Worm (Caenorhabditis elegans) whole organism, late embryonic: Measurements from ENCODE around the gene oma-2.
A peak's percentile ranks its signal among the peaks of the same experiment; 100 is the strongest.

Source experiments
- F13H6.1 ChIP-seq: sonication (generic microtip); optimal IDR thresholded peaks from 2 replicates; lab custom pipeline; 2016; ENCODE audit warnings: missing genetic modification characterization, missing compliant biosample characterization
- K09A11.1 ChIP-seq: sonication (generic microtip); optimal IDR thresholded peaks from 2 replicates; lab custom pipeline; 2017; ENCODE audit warnings: antibody characterized with exemption, mild to moderate bottlenecking, missing genetic modification characterization, missing compliant biosample characterization; ENCODE audit not compliant: insufficient read depth
- T23F11.4 ChIP-seq: fragments of 200-800 bp; sonication (Bioruptor generic); optimal IDR thresholded peaks from 2 replicates; lab custom pipeline; 2018; ENCODE audit warnings: mild to moderate bottlenecking, missing genetic modification characterization, missing compliant biosample characterization
- Y22D7AL.16 ChIP-seq: sonication (generic microtip); optimal IDR thresholded peaks from 2 replicates; lab custom pipeline; 2016; ENCODE audit warnings: missing genetic modification characterization, missing compliant biosample characterization
- ama-1 ChIP-seq: fragments of 150-350 bp; optimal IDR thresholded peaks from 2 replicates; lab custom pipeline; 2014
- ceh-18 ChIP-seq: sonication (generic microtip); optimal IDR thresholded peaks from 2 replicates; lab custom pipeline; 2016; ENCODE audit warnings: missing genetic modification characterization, missing compliant biosample characterization
- ceh-19 ChIP-seq: fragments of 200-800 bp; sonication (Bioruptor generic); optimal IDR thresholded peaks from 2 replicates; lab custom pipeline; 2018; ENCODE audit warnings: mild to moderate bottlenecking, missing genetic modification characterization, missing compliant biosample characterization
- ceh-2 ChIP-seq: sonication (generic microtip); optimal IDR thresholded peaks from 2 replicates; lab custom pipeline; 2016; ENCODE audit warnings: missing genotype, missing genetic modification characterization, missing compliant biosample characterization
- ceh-30 ChIP-seq: fragments of 150-350 bp; optimal IDR thresholded peaks from 2 replicates; lab custom pipeline; 2014; ENCODE audit warnings: missing biosample characterization, missing genetic modification characterization
- ceh-31 ChIP-seq: sonication (generic microtip); optimal IDR thresholded peaks from 2 replicates; lab custom pipeline; 2016; ENCODE audit warnings: missing genetic modification characterization, missing compliant biosample characterization
- ceh-34 ChIP-seq: sonication (generic microtip); optimal IDR thresholded peaks from 2 replicates; lab custom pipeline; 2016; ENCODE audit warnings: mild to moderate bottlenecking, missing genetic modification characterization, missing compliant biosample characterization
- ceh-48 ChIP-seq: sonication (generic microtip); optimal IDR thresholded peaks from 2 replicates; lab custom pipeline; 2016; ENCODE audit warnings: missing genetic modification characterization, inconsistent platforms, missing compliant biosample characterization
- ceh-6 ChIP-seq: fragments of 200-800 bp; sonication (Bioruptor generic); optimal IDR thresholded peaks from 2 replicates; lab custom pipeline; 2018; ENCODE audit warnings: mild to moderate bottlenecking, missing genetic modification characterization, missing compliant biosample characterization
- dmd-4 ChIP-seq: sonication (generic microtip); optimal IDR thresholded peaks from 2 replicates; lab custom pipeline; 2016; ENCODE audit warnings: borderline replicate concordance, missing genetic modification characterization, missing compliant biosample characterization
- dve-1 ChIP-seq: sonication (generic microtip); optimal IDR thresholded peaks from 2 replicates; lab custom pipeline; 2017; ENCODE audit warnings: antibody characterized with exemption, mild to moderate bottlenecking, missing genetic modification characterization, missing compliant biosample characterization
- elt-2 ChIP-seq: sonication (generic microtip); optimal IDR thresholded peaks from 2 replicates; lab custom pipeline; 2016; ENCODE audit warnings: missing genetic modification reagents, missing genetic modification characterization, missing compliant biosample characterization
- eyg-1 ChIP-seq: sonication (generic microtip); optimal IDR thresholded peaks from 2 replicates; lab custom pipeline; 2016; ENCODE audit warnings: missing genotype, missing genetic modification characterization, missing compliant biosample characterization
- fkh-6 ChIP-seq: sonication (generic microtip); optimal IDR thresholded peaks from 2 replicates; lab custom pipeline; 2016; ENCODE audit warnings: missing genetic modification characterization, missing compliant biosample characterization
- gmeb-2 ChIP-seq: sonication (generic microtip); optimal IDR thresholded peaks from 2 replicates; lab custom pipeline; 2016; ENCODE audit warnings: missing genetic modification characterization, inconsistent platforms, missing compliant biosample characterization
- hlh-15 ChIP-seq: sonication (generic microtip); optimal IDR thresholded peaks from 2 replicates; lab custom pipeline; 2016; ENCODE audit warnings: missing genetic modification characterization, missing compliant biosample characterization
- hlh-30 ChIP-seq: sonication (generic microtip); optimal IDR thresholded peaks from 2 replicates; lab custom pipeline; 2017; ENCODE audit warnings: antibody characterized with exemption, missing genetic modification characterization, missing compliant biosample characterization; ENCODE audit not compliant: insufficient read depth
- hlh-6 ChIP-seq: sonication (generic microtip); optimal IDR thresholded peaks from 2 replicates; lab custom pipeline; 2016; ENCODE audit warnings: missing genotype, missing genetic modification characterization, missing compliant biosample characterization
- madf-2 ChIP-seq: sonication (generic microtip); optimal IDR thresholded peaks from 2 replicates; lab custom pipeline; 2017; ENCODE audit warnings: missing genetic modification characterization, missing compliant biosample characterization
- mec-3 ChIP-seq: sonication (generic microtip); optimal IDR thresholded peaks from 2 replicates; lab custom pipeline; 2016; ENCODE audit warnings: borderline replicate concordance, missing genetic modification characterization, missing compliant biosample characterization
- odd-2 ChIP-seq: sonication (generic microtip); optimal IDR thresholded peaks from 2 replicates; lab custom pipeline; 2017; ENCODE audit warnings: antibody characterized with exemption, mild to moderate bottlenecking, missing genetic modification characterization, missing compliant biosample characterization
- pag-3 ChIP-seq: sonication (generic microtip); optimal IDR thresholded peaks from 2 replicates; lab custom pipeline; 2016; ENCODE audit warnings: missing compliant biosample characterization, missing genetic modification characterization, borderline replicate concordance
- pax-1 ChIP-seq: fragments of 150-350 bp; optimal IDR thresholded peaks from 2 replicates; lab custom pipeline; 2014; ENCODE audit warnings: missing biosample characterization, missing genetic modification characterization
- pha-4 ChIP-seq: fragments of 150-350 bp; optimal IDR thresholded peaks from 2 replicates; lab custom pipeline; 2018; ENCODE audit warnings: missing biosample characterization, missing genetic modification reagents, missing genetic modification characterization
- pqm-1 ChIP-seq: sonication (generic microtip); optimal IDR thresholded peaks from 2 replicates; lab custom pipeline; 2016; ENCODE audit warnings: missing genetic modification characterization, missing compliant biosample characterization
- pros-1 ChIP-seq: fragments of 150-350 bp; optimal IDR thresholded peaks from 2 replicates; lab custom pipeline; 2014; ENCODE audit warnings: missing biosample characterization, missing genetic modification reagents, missing genetic modification characterization
- rnt-1 ChIP-seq: sonication (generic microtip); optimal IDR thresholded peaks from 2 replicates; lab custom pipeline; 2016; ENCODE audit warnings: missing genetic modification characterization, missing compliant biosample characterization
- sox-4 ChIP-seq: sonication (generic microtip); optimal IDR thresholded peaks from 2 replicates; lab custom pipeline; 2017; ENCODE audit warnings: mild to moderate bottlenecking, missing genetic modification characterization, inconsistent platforms, missing compliant biosample characterization
- tbx-2 ChIP-seq: sonication (generic microtip); optimal IDR thresholded peaks from 2 replicates; lab custom pipeline; 2016; ENCODE audit warnings: missing genetic modification characterization, missing compliant biosample characterization
- ttx-3 ChIP-seq: sonication (generic microtip); optimal IDR thresholded peaks from 2 replicates; lab custom pipeline; 2016; ENCODE audit warnings: missing genetic modification reagents, missing genetic modification characterization, missing compliant biosample characterization
- unc-42 ChIP-seq: sonication (generic microtip); optimal IDR thresholded peaks from 2 replicates; lab custom pipeline; 2016; ENCODE audit warnings: missing genotype, missing genetic modification characterization, missing compliant biosample characterization
- unc-86 ChIP-seq: sonication (generic microtip); optimal IDR thresholded peaks from 2 replicates; lab custom pipeline; 2016; ENCODE audit warnings: missing genetic modification characterization, missing compliant biosample characterization
- ztf-16 ChIP-seq: sonication (generic microtip); optimal IDR thresholded peaks from 2 replicates; lab custom pipeline; 2017; ENCODE audit warnings: missing genetic modification characterization, missing compliant biosample characterization

The oma-2 gene

ce11 chrV:8040247-8041084 is 11.2 kb downstream of the oma-2 start:
- peak; percentile 29 for TF ChIP-seq ceh-31 (tag; lab: Kevin White, UChicago)
- TF ChIP-seq odd-2 (tag; lab: Kevin White, UChicago): no peak
- peak; percentile 85 for TF ChIP-seq ama-1 (lab: Kevin White, UChicago)
- TF ChIP-seq elt-2 (tag; lab: Kevin White, UChicago): no peak
- peak; percentile 10 for TF ChIP-seq tbx-2 (tag; lab: Kevin White, UChicago)
- TF ChIP-seq, all 69 proteins: peak for 3

- no peak for TF ChIP-seq pqm-1 (tag; lab: Kevin White, UChicago)
- no peak for TF ChIP-seq pag-3 (tag; lab: Kevin White, UChicago)
- TF ChIP-seq ceh-48 (tag; lab: Kevin White, UChicago): no peak
- no peak for TF ChIP-seq pros-1 (tag; lab: Kevin White, UChicago)
- TF ChIP-seq gmeb-2 (tag; lab: Kevin White, UChicago): no peak
- no peak for TF ChIP-seq unc-42
- no peak for TF ChIP-seq unc-86 (tag; lab: Kevin White, UChicago)
- TF ChIP-seq F13H6.1: no peak
- TF ChIP-seq ceh-2 (tag; lab: Kevin White, UChicago): no peak
- TF ChIP-seq hlh-15 (tag; lab: Kevin White, UChicago): no peak
- TF ChIP-seq, all 69 proteins: peak for 0
These were observed 12.2 kb downstream of the oma-2 start for ce11 chrV:8041336-8041868.

ce11 chrV:8043664-8044063 is 14.4 kb downstream of the oma-2 start:
- TF ChIP-seq ceh-6 (GFP tag; lab: Kevin White, UChicago): no peak
- TF ChIP-seq ceh-18: no peak
- no peak for TF ChIP-seq ztf-16 (tag; lab: Kevin White, UChicago)
- TF ChIP-seq elt-2 (tag; lab: Kevin White, UChicago): no peak
- TF ChIP-seq ama-1 (lab: Kevin White, UChicago): no peak
- no peak for TF ChIP-seq ceh-34 (tag; lab: Kevin White, UChicago)
- TF ChIP-seq rnt-1 (tag; lab: Kevin White, UChicago): no peak
- no peak for TF ChIP-seq mec-3 (tag; lab: Kevin White, UChicago)
- no peak for TF ChIP-seq unc-86 (tag; lab: Kevin White, UChicago)
- no peak for TF ChIP-seq ceh-19 (GFP tag; lab: Kevin White, UChicago)
- no peak for TF ChIP-seq hlh-15 (tag; lab: Kevin White, UChicago)
- TF ChIP-seq ceh-31 (tag; lab: Kevin White, UChicago): no peak
- no peak for TF ChIP-seq pha-4 (tag; lab: Kevin White, UChicago)
- no peak for TF ChIP-seq madf-2
- TF ChIP-seq Y22D7AL.16: no peak
- TF ChIP-seq hlh-6 (tag; lab: Kevin White, UChicago): no peak
- no peak for TF ChIP-seq pax-1 (tag; lab: Kevin White, UChicago)
- no peak for TF ChIP-seq dmd-4 (tag; lab: Kevin White, UChicago)

- TF ChIP-seq K09A11.1 (tag; lab: Kevin White, UChicago) (no peak), dve-1 (no peak), fkh-6 (tag; lab: Kevin White, UChicago) (no peak), ceh-30 (no peak), hlh-15 (tag; lab: Kevin White, UChicago) (no peak), eyg-1 (tag; lab: Kevin White, UChicago) (no peak), unc-42 (no peak), ceh-48 (tag; lab: Kevin White, UChicago) (no peak), T23F11.4 (GFP tag; lab: Kevin White, UChicago) (no peak), ttx-3 (tag; lab: Kevin White, UChicago) (no peak), dmd-4 (tag; lab: Kevin White, UChicago) (no peak), sox-4 (tag; lab: Kevin White, UChicago) (no peak), tbx-2 (tag; lab: Kevin White, UChicago) (no peak), ceh-31 (tag; lab: Kevin White, UChicago) (no peak), hlh-30 (tag; lab: Kevin White, UChicago) (no peak), ceh-6 (GFP tag; lab: Kevin White, UChicago) (no peak)
These were observed 15.7 kb downstream of the oma-2 start for ce11 chrV:8044957-8045356.
